Fruit fly (Drosophila melanogaster) whole organism, embryonic: Measurements from ENCODE around the gene SP555.

Experiments used
- CG11398 ChIP-seq: fragments of 200-800 bp; sonication (Bioruptor generic); optimal IDR thresholded peaks from 2 replicates; lab custom pipeline; 2016; ENCODE audit warnings: missing biosample characterization, missing genetic modification characterization
- CG13424 ChIP-seq: fragments of 200-800 bp; sonication (Bioruptor generic); optimal IDR thresholded peaks from 2 replicates; lab custom pipeline; 2019; ENCODE audit warnings: missing biosample characterization, mild to moderate bottlenecking, missing genetic modification characterization, moderate library complexity
- CG14710 ChIP-seq: fragments of 200-800 bp; sonication (Bioruptor generic); optimal IDR thresholded peaks from 3 replicates; lab custom pipeline; 2019; ENCODE audit warnings: missing biosample characterization, mild to moderate bottlenecking, missing genetic modification characterization, moderate library complexity
- CG15011 ChIP-seq: fragments of 200-800 bp; sonication (Bioruptor generic); optimal IDR thresholded peaks from 3 replicates; lab custom pipeline; 2018; ENCODE audit warnings: missing biosample characterization, mild to moderate bottlenecking, missing genetic modification characterization
- CG1529 ChIP-seq: fragments of 200-800 bp; sonication (Bioruptor generic); optimal IDR thresholded peaks from 3 replicates; lab custom pipeline; 2018; ENCODE audit warnings: missing biosample characterization, missing genetic modification characterization
- CG1602 ChIP-seq: fragments of 200-800 bp; sonication (Bioruptor generic); optimal IDR thresholded peaks from 3 replicates; lab custom pipeline; 2016; ENCODE audit warnings: missing biosample characterization, missing genetic modification characterization
- CG17802 ChIP-seq: fragments of 200-800 bp; sonication (Bioruptor generic); optimal IDR thresholded peaks from 2 replicates; lab custom pipeline; 2018; ENCODE audit warnings: missing biosample characterization, mild to moderate bottlenecking, missing genetic modification characterization, moderate library complexity
- CG18262 ChIP-seq: fragments of 200-800 bp; optimal IDR thresholded peaks from 3 replicates; lab custom pipeline; 2019; ENCODE audit warnings: missing biosample characterization, mild to moderate bottlenecking, missing genetic modification characterization, moderate library complexity
- CG2889 ChIP-seq: fragments of 200-800 bp; sonication (Bioruptor generic); IDR thresholded peaks from 3 replicates; pipeline ENCODE4 v1.3.6; 2022; ENCODE audit warnings: missing biosample characterization, missing genetic modification characterization
- CG3726 ChIP-seq: fragments of 200-800 bp; sonication (Bioruptor generic); IDR thresholded peaks from 3 replicates; pipeline ENCODE4, ENCODE4 v1.3.6; 2022; ENCODE audit warnings: missing biosample characterization, missing genetic modification characterization
- CG4424 ChIP-seq: fragments of 200-800 bp; sonication (Bioruptor generic); optimal IDR thresholded peaks from 3 replicates; lab custom pipeline; 2016; ENCODE audit warnings: missing biosample characterization, missing genetic modification characterization
- CG6689 ChIP-seq: fragments of 200-800 bp; sonication (Bioruptor generic); IDR thresholded peaks from 2 replicates; pipeline ENCODE4 v1.3.6; 2022; ENCODE audit warnings: missing biosample characterization, missing genetic modification characterization
- HmgD ChIP-seq: fragments of 200-800 bp; sonication (Bioruptor generic); optimal IDR thresholded peaks from 3 replicates; lab custom pipeline; 2016; ENCODE audit warnings: missing biosample characterization, missing genetic modification characterization
- Hr39 ChIP-seq: fragments of >200 bp; optimal IDR thresholded peaks from 2 replicates; lab custom pipeline; 2017
- Lhr ChIP-seq: fragments of 200-800 bp; sonication (Bioruptor generic); optimal IDR thresholded peaks from 3 replicates; lab custom pipeline; 2017; ENCODE audit warnings: mild to moderate bottlenecking, missing biosample characterization, missing genetic modification reagents, missing genetic modification characterization
- MBD-R2 ChIP-seq: fragments of 200-800 bp; sonication (Bioruptor generic); IDR thresholded peaks from 2 replicates; pipeline ENCODE4 v1.3.6; 2022; ENCODE audit warnings: missing biosample characterization, missing genetic modification characterization
- MTF-1 ChIP-seq: fragments of 200-800 bp; sonication (Bioruptor generic); optimal IDR thresholded peaks from 2 replicates; lab custom pipeline; 2018; ENCODE audit warnings: missing biosample characterization, mild to moderate bottlenecking, missing genetic modification characterization, borderline replicate concordance
- Meics ChIP-seq: fragments of 200-800 bp; sonication (Bioruptor generic); optimal IDR thresholded peaks from 2 replicates; lab custom pipeline; 2017; ENCODE audit warnings: missing biosample characterization, mild to moderate bottlenecking, missing genetic modification characterization
- Mrtf ChIP-seq: fragments of 200-800 bp; sonication (Bioruptor generic); IDR thresholded peaks from 3 replicates; pipeline ENCODE4 v1.3.6; 2022; ENCODE audit warnings: missing biosample characterization, missing genetic modification characterization
- Myb ChIP-seq: fragments of 200-800 bp; sonication (Bioruptor generic); optimal IDR thresholded peaks from 2 replicates; lab custom pipeline; 2016; ENCODE audit warnings: missing biosample characterization, missing genetic modification characterization
- Nf-YB ChIP-seq: fragments of 200-800 bp; sonication (Bioruptor generic); optimal IDR thresholded peaks from 3 replicates; lab custom pipeline; 2019; ENCODE audit warnings: missing biosample characterization, mild to moderate bottlenecking, missing genetic modification characterization, moderate library complexity
- Oaz ChIP-seq: fragments of 200-800 bp; sonication (Bioruptor generic); IDR thresholded peaks from 2 replicates; pipeline ENCODE4 v1.3.6; 2022; ENCODE audit warnings: missing biosample characterization, missing genetic modification characterization
- Side ChIP-seq: fragments of 200-800 bp; sonication (Bioruptor generic); optimal IDR thresholded peaks from 2 replicates; lab custom pipeline; 2016; ENCODE audit warnings: missing biosample characterization, missing genetic modification characterization
- Ssrp ChIP-seq: fragments of 200-800 bp; sonication (Bioruptor generic); optimal IDR thresholded peaks from 2 replicates; lab custom pipeline; 2018; ENCODE audit warnings: missing biosample characterization, mild to moderate bottlenecking, missing genetic modification characterization, moderate library complexity
- Tbp ChIP-seq: fragments of >200 bp; optimal IDR thresholded peaks from 2 replicates; lab custom pipeline; 2018; ENCODE audit warnings: missing biosample characterization, missing genetic modification characterization
- Trl ChIP-seq, 3 experiments: fragments of >200 bp in 2 of 3; fragments of 200-800 bp in 1 of 3; sonication (Bioruptor generic) in 1 of 3; optimal IDR thresholded peaks; 2 replicates in 1 of 3; 3 replicates in 2 of 3; lab custom pipeline; 2016 to 2017; ENCODE audit warnings: missing biosample characterization in 1 of 3, missing genetic modification characterization in 1 of 3
- Xbp1 ChIP-seq: fragments of 200-800 bp; sonication (Bioruptor generic); optimal IDR thresholded peaks from 3 replicates; lab custom pipeline; 2016; ENCODE audit warnings: missing biosample characterization, mild to moderate bottlenecking, missing genetic modification characterization
- ara ChIP-seq: fragments of 200-800 bp; sonication (Bioruptor generic); IDR thresholded peaks from 2 replicates; pipeline ENCODE4 v1.3.6; 2022; ENCODE audit warnings: missing biosample characterization, missing genetic modification characterization
- ase ChIP-seq: fragments of 200-800 bp; sonication (Bioruptor generic); IDR thresholded peaks from 3 replicates; pipeline ENCODE4 v1.3.6; 2022; ENCODE audit warnings: missing biosample characterization, missing genetic modification characterization
- ash1 ChIP-seq: fragments of 200-800 bp; sonication (Bioruptor generic); optimal IDR thresholded peaks from 2 replicates; lab custom pipeline; 2018; ENCODE audit warnings: missing biosample characterization, mild to moderate bottlenecking, missing genetic modification characterization
- cas ChIP-seq: fragments of 200-800 bp; sonication (Bioruptor generic); IDR thresholded peaks from 2 replicates; pipeline ENCODE4 v1.3.6; 2022; ENCODE audit warnings: missing biosample characterization, missing genetic modification characterization
- chinmo ChIP-seq: fragments of 200-800 bp; sonication (Bioruptor generic); IDR thresholded peaks from 4 replicates; pipeline ENCODE4 v1.3.6; 2022; ENCODE audit warnings: missing biosample characterization, missing genetic modification characterization; ENCODE audit not compliant: partially characterized antibody
- ci ChIP-seq: fragments of 200-800 bp; sonication (Bioruptor generic); IDR thresholded peaks from 3 replicates; pipeline ENCODE4 v1.3.6; 2022; ENCODE audit warnings: missing biosample characterization, missing genetic modification characterization
- dati ChIP-seq: fragments of 200-800 bp; sonication (Bioruptor generic); IDR thresholded peaks from 2 replicates; pipeline ENCODE4 v1.3.6; 2022; ENCODE audit warnings: missing biosample characterization, missing genetic modification characterization
- eve ChIP-seq, 2 experiments: fragments of >200 bp; optimal IDR thresholded peaks; 2 replicates each; lab custom pipeline; 2017; ENCODE audit warnings: missing biosample characterization in 2 of 2, missing genetic modification characterization in 2 of 2
- fd64A ChIP-seq: fragments of 200-800 bp; sonication (Bioruptor generic); optimal IDR thresholded peaks from 3 replicates; lab custom pipeline; 2018; ENCODE audit warnings: missing biosample characterization, mild to moderate bottlenecking, missing genetic modification characterization
- fru ChIP-seq: fragments of >200 bp; optimal IDR thresholded peaks from 2 replicates; lab custom pipeline; 2017
- gsb-n ChIP-seq: fragments of 200-800 bp; sonication (Bioruptor generic); optimal IDR thresholded peaks from 3 replicates; lab custom pipeline; 2018; ENCODE audit warnings: missing biosample characterization, mild to moderate bottlenecking, missing genetic modification characterization
- gt ChIP-seq: fragments of 200-800 bp; sonication (Bioruptor generic); IDR thresholded peaks from 2 replicates; pipeline ENCODE4 v1.3.6; 2022; ENCODE audit warnings: missing biosample characterization, missing genetic modification characterization
- mirr ChIP-seq: fragments of 200-800 bp; sonication (Bioruptor generic); optimal IDR thresholded peaks from 3 replicates; lab custom pipeline; 2018; ENCODE audit warnings: missing biosample characterization, mild to moderate bottlenecking, missing genetic modification characterization
- p53 ChIP-seq: fragments of 200-800 bp; sonication (Bioruptor generic); optimal IDR thresholded peaks from 2 replicates; lab custom pipeline; 2016; ENCODE audit warnings: missing biosample characterization, missing genetic modification characterization
- peb ChIP-seq: fragments of 200-800 bp; sonication (Bioruptor generic); IDR thresholded peaks from 2 replicates; pipeline ENCODE4 v1.3.6; 2022; ENCODE audit warnings: missing biosample characterization, missing genetic modification characterization
- prd ChIP-seq, 3 experiments: fragments of >200 bp in 2 of 3; fragments of 200-800 bp in 1 of 3; sonication (Bioruptor generic) in 1 of 3; optimal IDR thresholded peaks in 2 of 3; IDR thresholded peaks in 1 of 3; 2 replicates in 2 of 3; 3 replicates in 1 of 3; pipeline versions ENCODE4 v1.3.6 to Lab custom; 2017 to 2022; ENCODE audit warnings: missing biosample characterization in 1 of 3, missing genetic modification characterization in 1 of 3
- repo ChIP-seq: fragments of 200-800 bp; sonication (Bioruptor generic); optimal IDR thresholded peaks from 2 replicates; lab custom pipeline; 2016; ENCODE audit warnings: missing biosample characterization, missing genetic modification characterization
- salm ChIP-seq: fragments of 200-800 bp; sonication (Bioruptor generic); optimal IDR thresholded peaks from 2 replicates; lab custom pipeline; 2018; ENCODE audit warnings: missing biosample characterization, mild to moderate bottlenecking, missing genetic modification characterization
- sima ChIP-seq: fragments of 200-800 bp; sonication (Bioruptor generic); optimal IDR thresholded peaks from 2 replicates; lab custom pipeline; 2016; ENCODE audit warnings: missing biosample characterization, missing genetic modification characterization
- slbo ChIP-seq: fragments of 200-800 bp; sonication (Bioruptor generic); IDR thresholded peaks from 2 replicates; pipeline ENCODE4 v1.3.6; 2022; ENCODE audit warnings: missing biosample characterization, missing genetic modification characterization
- slp2 ChIP-seq: fragments of 200-800 bp; sonication (Bioruptor generic); optimal IDR thresholded peaks from 2 replicates; lab custom pipeline; 2016; ENCODE audit warnings: missing biosample characterization, missing genetic modification characterization
- sug ChIP-seq: fragments of 200-800 bp; optimal IDR thresholded peaks from 2 replicates; lab custom pipeline; 2019; ENCODE audit warnings: missing biosample characterization, mild to moderate bottlenecking, missing genetic modification characterization, moderate library complexity
- vvl ChIP-seq: fragments of 200-800 bp; sonication (Bioruptor generic); IDR thresholded peaks from 2 replicates; pipeline ENCODE4 v1.3.6; 2022; ENCODE audit warnings: missing biosample characterization, missing genetic modification characterization
- yki ChIP-seq: fragments of >200 bp; optimal IDR thresholded peaks from 3 replicates; lab custom pipeline; 2018

The SP555 gene

DNA sequence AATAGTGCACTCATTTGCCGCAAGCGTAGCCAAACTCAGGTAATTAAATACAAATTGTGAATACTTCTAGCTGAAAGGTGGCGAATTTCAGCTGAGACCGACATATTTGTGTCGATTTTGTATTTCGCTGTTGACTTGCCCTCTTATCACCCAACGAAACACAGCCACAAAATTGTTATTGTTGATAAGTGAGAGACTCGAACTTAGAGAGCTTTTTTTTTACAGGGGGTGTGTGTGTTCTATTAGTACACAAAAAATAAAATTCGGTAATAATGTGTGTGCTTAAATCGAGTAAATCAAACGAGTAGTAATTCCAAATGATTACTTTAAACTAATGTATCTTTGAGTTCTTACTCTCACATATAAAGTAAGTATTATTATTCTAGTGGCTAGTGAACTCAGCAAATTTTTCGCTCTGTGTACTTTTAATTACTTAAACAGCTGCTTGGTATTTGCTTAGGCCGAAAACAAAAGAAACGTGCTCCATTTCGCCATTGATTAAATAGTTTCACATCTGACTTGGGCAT lies 23.5 kb downstream of the SP555 start (continued):
- TF ChIP-seq salm (peak; percentile 24), CG17802 (tag; lab: Kevin White, UChicago) (no peak), MBD-R2 (GFP tag; lab: Robert Waterston, UW) (peak; percentile 47; the same call in 1 of the 2 replicates), CG1529 (GFP tag; lab: Kevin White, UChicago) (peak; percentile 4), CG2889 (GFP tag; lab: Robert Waterston, UW) (peak; percentile 45; the same call in 1 of the 3 replicates), CG11398 (peak; percentile 62), gsb-n (peak; percentile 32), chinmo (no peak), Trl (optimal IDR thresholded peaks at IDR 0.05; lab: Kevin White, UChicago) (no peak), Trl (GFP tag; optimal IDR thresholded peaks at IDR 0.05; lab: Kevin White, UChicago) (peak; percentile 77), ash1 (GFP tag; lab: Kevin White, UChicago) (no peak), CG6689 (GFP tag; lab: Robert Waterston, UW) (peak; percentile 40; the same call in 1 of the 2 replicates), Mrtf (GFP tag; lab: Robert Waterston, UW) (peak; percentile 36; the same call in 2 of the 3 replicates), Lhr (GFP tag; lab: Kevin White, UChicago) (no peak), sug (tag; lab: Kevin White, UChicago) (peak; percentile 77), slbo (peak; percentile 78), CG1602 (GFP tag; lab: Kevin White, UChicago) (peak; percentile 40), gt (GFP tag; lab: Robert Waterston, UW) (no peak), peb (GFP tag; lab: Robert Waterston, UW) (0 out of 2 replicates have a peak, but pooled peaks have one; percentile 16), Side (GFP tag; lab: Kevin White, UChicago) (peak; percentile 84), CG14710 (tag; lab: Kevin White, UChicago) (peak; percentile 28), CG15011 (GFP tag; lab: Kevin White, UChicago) (peak; percentile 53), cas (no peak), fd64A (GFP tag; lab: Kevin White, UChicago) (no peak), ci (GFP tag; lab: Robert Waterston, UW) (peak; percentile 74), eve (GFP tag; optimal IDR thresholded peaks at IDR 0.05; lab: Kevin White, UChicago) (no peak), MTF-1 (GFP tag; lab: Kevin White, UChicago) (peak; percentile 21), sima (GFP tag; lab: Kevin White, UChicago) (no peak), CG13424 (peak; percentile 56), repo (GFP tag; lab: Kevin White, UChicago) (peak; percentile 15), yki (lab: Kevin White, UChicago) (no peak), Nf-YB (peak; percentile 42), HmgD (peak; percentile 26), Myb (GFP tag; lab: Kevin White, UChicago) (peak; percentile 44), CG3726 (0 out of 3 replicates have a peak, but pooled peaks have one; percentile 24), vvl (GFP tag; lab: Robert Waterston, UW) (peak; percentile 82), CG18262 (peak; percentile 45), p53 (peak; percentile 68), CG4424 (GFP tag; lab: Kevin White, UChicago) (peak; percentile 32), Hr39 (no peak), Ssrp (tag; lab: Kevin White, UChicago) (peak; percentile 21), Meics (GFP tag; lab: Kevin White, UChicago) (peak; percentile 74), prd (optimal IDR thresholded peaks at IDR 0.05; lab: Kevin White, UChicago) (no peak), prd (GFP tag; IDR thresholded peaks at IDR 0.05; lab: Robert Waterston, UW) (peak; percentile 54; the same call in 2 of the 3 replicates), slp2 (GFP tag; lab: Kevin White, UChicago) (peak; percentile 32), mirr (GFP tag; lab: Kevin White, UChicago) (peak; percentile 69), ara (peak; percentile 40; the same call in 1 of the 2 replicates), ase (GFP tag; lab: Robert Waterston, UW) (peak; percentile 30; the same call in 1 of the 3 replicates), Tbp (GFP tag; lab: Kevin White, UChicago) (no peak), Xbp1 (GFP tag; lab: Kevin White, UChicago) (peak; percentile 36), fru (lab: Kevin White, UChicago) (no peak), Oaz (GFP tag; lab: Robert Waterston, UW) (peak; percentile 51; the same call in 1 of the 2 replicates), dati (GFP tag; lab: Robert Waterston, UW) (no peak)
